Fruit fly (Drosophila melanogaster) S2 (cell line): ENCODE results near the gene CG12355.

Source experiments
- CG8478 ChIP-seq: fragments of >200 bp; optimal IDR thresholded peaks from 2 replicates; lab custom pipeline; 2018
- CTCF ChIP-seq, 2 experiments: fragments of >200 bp; optimal IDR thresholded peaks; 2 replicates each; lab custom pipeline; 2018

DNA sequence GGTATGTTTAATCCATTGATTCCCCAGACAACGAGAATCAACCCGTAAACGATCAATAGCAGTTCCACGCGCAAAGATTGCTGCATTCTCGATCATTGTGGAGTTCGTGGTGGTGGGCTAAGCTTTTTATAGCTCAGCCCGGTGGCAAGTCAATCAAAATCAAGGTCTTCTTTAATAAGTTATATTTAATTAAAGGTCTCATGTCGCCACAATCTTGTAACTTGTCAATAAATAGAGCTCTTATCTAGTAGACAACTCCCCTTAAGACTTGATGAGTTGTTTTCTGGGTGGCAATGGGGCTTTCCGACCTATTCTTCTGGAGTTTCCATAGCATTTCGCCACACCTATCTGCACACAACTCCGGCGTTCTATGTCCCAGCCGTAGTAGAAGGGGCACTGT is 32.7 kb upstream of the CG12355 start, which contains the start of gene CG42728:
- TF ChIP-seq CG8478 (lab: Kevin White, UChicago) (no peak), CTCF (optimal IDR thresholded peaks at IDR 0.05; lab: Kevin White, UChicago) (no peak)
